Fruit fly (Drosophila melanogaster): ENCODE measurements around the gene CG7368.

The CG7368 gene

DNA sequence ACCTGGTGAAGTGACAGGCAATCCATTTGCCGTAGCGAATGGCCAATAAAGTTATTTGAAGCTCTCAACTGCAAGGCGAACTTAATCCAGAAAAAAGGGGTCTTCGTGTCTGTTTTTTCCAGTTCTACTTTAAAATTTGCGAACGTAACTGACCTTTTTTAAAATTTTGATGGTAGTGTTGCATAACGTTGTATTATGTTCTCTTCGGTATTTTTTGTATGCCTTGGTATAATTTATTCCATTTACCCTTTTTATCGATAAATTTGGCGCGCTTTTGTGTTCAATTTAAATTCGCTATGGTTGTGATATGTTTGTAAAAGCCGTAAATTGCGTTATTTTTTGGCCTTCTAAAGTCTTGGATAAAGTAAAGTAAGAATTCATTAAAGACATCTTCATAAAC, 33.7 kb downstream of the CG7368 start:
- no peak for TF ChIP-seq noc (tag; optimal IDR thresholded peaks at IDR 0.05)

dm6 chr3L:11631092-11631491, 34.1 kb downstream of the CG7368 start, which contains the start of gene CG32091:
Gene CG32091, plus strand, starts transcription at chr3L:11631392.
- no peak for TF ChIP-seq noc (tag; optimal IDR thresholded peaks at IDR 0.05)

dm6 chr3L:11634551-11634950, 37.5 kb downstream of the CG7368 start:
- TF ChIP-seq noc (tag; optimal IDR thresholded peaks at IDR 0.05): no peak

dm6 chr3L:11636829-11637228, 39.8 kb downstream of the CG7368 start:
- no peak for TF ChIP-seq noc (tag; optimal IDR thresholded peaks at IDR 0.05)

DNA sequence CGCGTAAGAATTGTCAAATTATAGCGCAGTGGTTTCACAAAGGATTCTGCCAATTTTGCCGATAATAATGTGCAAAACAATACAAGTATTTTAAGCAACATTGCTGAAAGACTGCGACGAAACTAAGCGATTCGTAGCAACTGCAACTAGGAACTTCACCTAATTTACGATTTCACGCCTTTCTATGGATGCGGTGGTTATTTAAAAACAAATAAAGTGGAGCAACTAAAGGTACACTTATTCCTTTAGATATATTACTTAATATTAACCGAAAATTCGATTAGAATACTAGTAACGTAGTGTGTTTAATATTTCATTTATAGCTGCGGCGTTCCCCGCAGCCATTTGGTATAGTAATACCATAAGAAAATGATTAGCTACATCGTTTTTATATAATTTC, 48.9 kb downstream of the CG7368 start, which contains the start of gene CG6071:
Gene CG6071, minus strand, starts transcription at position 101 of the 400 bp plus-strand sequence.
- no peak for TF ChIP-seq noc (tag; optimal IDR thresholded peaks at IDR 0.05)

- TF ChIP-seq noc (tag; optimal IDR thresholded peaks at IDR 0.05): no peak
These were observed 51.4 kb downstream of the CG7368 start, which contains the start of the genes RIOK1 and Polr3H for dm6 chr3L:11648410-11648809. Gene RIOK1, minus strand, starts transcription at chr3L:11648474. Gene Polr3H, plus strand, starts transcription at chr3L:11648756.

Measured in whole organism, larva.